Worm (Caenorhabditis elegans): ENCODE data around the gene C04E7.3.

DNA sequence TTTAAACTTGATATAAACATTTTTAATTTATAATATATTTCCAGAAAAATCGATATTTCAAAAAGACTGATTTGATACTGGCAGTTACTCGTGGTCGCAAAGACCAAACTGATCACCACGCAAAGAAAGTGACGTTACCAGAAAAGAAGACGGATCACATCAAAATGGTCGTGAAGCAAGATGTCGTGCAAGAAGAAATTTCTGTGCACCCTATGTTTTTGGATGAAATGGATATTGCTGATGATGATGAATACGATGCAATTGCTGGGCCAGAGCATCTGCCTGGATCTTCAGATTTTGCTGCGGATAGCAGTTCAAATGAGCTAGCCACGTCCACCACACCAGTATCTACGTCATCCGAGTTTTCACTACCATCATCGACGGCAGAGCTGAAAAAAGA is 18.3 kb downstream of the C04E7.3 start:
- no peak for TF ChIP-seq pqm-1 (tag; optimal IDR thresholded peaks at IDR 0.05)
- TF ChIP-seq nhr-11 (tag; optimal IDR thresholded peaks at IDR 0.05): no peak
- TF ChIP-seq unc-55 (GFP tag; optimal IDR thresholded peaks at IDR 0.05): no peak
- no peak for TF ChIP-seq ceh-9 (tag; optimal IDR thresholded peaks at IDR 0.05)
- TF ChIP-seq ref-2 (tag; optimal IDR thresholded peaks at IDR 0.05): no peak
- TF ChIP-seq hlh-15 (tag; optimal IDR thresholded peaks at IDR 0.05): no peak
- TF ChIP-seq pha-4 (tag; optimal IDR thresholded peaks at IDR 0.05): no peak

Measured in whole organism, late embryonic.